Worm (Caenorhabditis elegans): ENCODE results near the gene vmo-1.

DNA sequence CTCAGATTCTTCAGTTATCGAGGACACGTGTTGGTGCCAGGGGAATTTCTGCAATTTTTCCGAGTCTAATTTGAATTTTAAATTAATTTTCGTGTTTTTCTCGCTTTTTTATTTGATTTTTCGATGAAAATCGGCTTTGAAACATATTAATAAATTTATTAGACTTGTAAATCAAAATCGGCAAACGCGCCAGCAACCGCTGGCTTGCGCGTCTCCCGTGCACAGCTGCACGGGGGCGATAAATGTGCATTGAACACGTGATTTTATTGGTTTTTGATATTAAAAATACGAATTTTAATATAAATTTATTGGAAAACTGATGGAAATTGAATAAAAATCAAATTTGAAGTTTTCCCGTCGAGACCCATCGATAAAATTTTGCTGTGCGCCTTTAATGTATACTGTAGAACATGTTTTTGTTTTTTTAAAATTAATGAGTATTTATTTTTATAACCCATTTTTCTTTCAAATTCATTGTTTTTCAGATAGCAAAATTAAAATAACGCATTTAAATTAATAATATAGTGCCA, 27.7 kb upstream of the vmo-1 start, which contains the start of gene F26F2.7:
- TF ChIP-seq elt-3 (tag; optimal IDR thresholded peaks at IDR 0.05) = no peak
- no peak for TF ChIP-seq Y55F3AM.14 (GFP tag; optimal IDR thresholded peaks at IDR 0.05)
- TF ChIP-seq nhr-237 (tag; optimal IDR thresholded peaks at IDR 0.05) = no peak
- TF ChIP-seq zag-1 (tag; optimal IDR thresholded peaks at IDR 0.05) = peak; percentile 34
- no peak for TF ChIP-seq nhr-12 (tag; optimal IDR thresholded peaks at IDR 0.05)
- TF ChIP-seq fos-1 (tag; optimal IDR thresholded peaks at IDR 0.05) = peak; percentile 45
- peak; percentile 21 for TF ChIP-seq R02D3.7 (tag; optimal IDR thresholded peaks at IDR 0.05)
- TF ChIP-seq nhr-11 (tag; optimal IDR thresholded peaks at IDR 0.05) = no peak
- TF ChIP-seq ama-1 (optimal IDR thresholded peaks at IDR 0.05) = no peak
- peak; percentile 88 for TF ChIP-seq crh-2 (tag; optimal IDR thresholded peaks at IDR 0.05)
- TF ChIP-seq nhr-25 (tag; optimal IDR thresholded peaks at IDR 0.05) = no peak
- TF ChIP-seq mbf-1 (tag; optimal IDR thresholded peaks at IDR 0.05) = no peak
- TF ChIP-seq unc-55 (GFP tag; optimal IDR thresholded peaks at IDR 0.05) = peak; percentile 75
- TF ChIP-seq unc-62 (GFP tag; optimal IDR thresholded peaks at IDR 0.05) = no peak

Measured in whole organism, L2 larva.